Fruit fly (Drosophila melanogaster) whole organism, embryonic: ENCODE measurements around the gene Ccp84Ac.

ENCODE experiments used
- Asciz ChIP-seq: fragments of 200-800 bp; sonication (Bioruptor generic); optimal IDR thresholded peaks from 2 replicates; lab custom pipeline; 2017; ENCODE audit warnings: missing biosample characterization, mild to moderate bottlenecking, missing genetic modification characterization, missing genetic modification reagents
- CG1024 ChIP-seq: fragments of 200-800 bp; sonication (Bioruptor generic); IDR thresholded peaks from 2 replicates; pipeline ENCODE4 v1.3.6; 2022; ENCODE audit warnings: missing biosample characterization, missing genetic modification characterization
- CG11504 ChIP-seq: fragments of 200-800 bp; sonication (Bioruptor generic); optimal IDR thresholded peaks from 3 replicates; lab custom pipeline; 2019; ENCODE audit warnings: missing biosample characterization, mild to moderate bottlenecking, missing genetic modification characterization, moderate library complexity
- CG12299 ChIP-seq: fragments of 200-800 bp; sonication (Bioruptor generic); optimal IDR thresholded peaks from 2 replicates; lab custom pipeline; 2018; ENCODE audit warnings: missing biosample characterization, mild to moderate bottlenecking, missing genetic modification characterization
- CG1233 ChIP-seq: fragments of 200-800 bp; sonication (Bioruptor generic); optimal IDR thresholded peaks from 4 replicates; lab custom pipeline; 2018; ENCODE audit warnings: missing biosample characterization, mild to moderate bottlenecking, missing genetic modification characterization
- CG14667 ChIP-seq: fragments of 200-800 bp; sonication (Bioruptor generic); IDR thresholded peaks from 2 replicates; pipeline ENCODE4 v1.3.6; 2022; ENCODE audit warnings: missing biosample characterization, missing genetic modification characterization
- CG1603 ChIP-seq: fragments of 200-800 bp; sonication (Bioruptor generic); optimal IDR thresholded peaks from 2 replicates; lab custom pipeline; 2019; ENCODE audit warnings: missing biosample characterization, mild to moderate bottlenecking, missing genetic modification characterization, moderate library complexity
- CG16813 ChIP-seq: fragments of 200-800 bp; sonication (Bioruptor generic); IDR thresholded peaks from 3 replicates; pipeline ENCODE4 v1.3.6; 2022; ENCODE audit warnings: missing biosample characterization, missing genetic modification characterization; ENCODE audit not compliant: partially characterized antibody
- CG17829 ChIP-seq: fragments of 200-800 bp; optimal IDR thresholded peaks from 2 replicates; lab custom pipeline; 2019; ENCODE audit warnings: missing biosample characterization, mild to moderate bottlenecking, missing genetic modification characterization, moderate library complexity
- CG1792 ChIP-seq: fragments of 200-800 bp; sonication (Bioruptor generic); optimal IDR thresholded peaks from 2 replicates; lab custom pipeline; 2016; ENCODE audit warnings: missing biosample characterization, missing genetic modification characterization
- CG18011 ChIP-seq: fragments of 200-800 bp; sonication (Bioruptor generic); optimal IDR thresholded peaks from 2 replicates; lab custom pipeline; 2017; ENCODE audit warnings: missing biosample characterization, missing genetic modification characterization, mild to moderate bottlenecking, moderate library complexity, missing genotype
- CG2199 ChIP-seq: fragments of 200-800 bp; sonication (Bioruptor generic); IDR thresholded peaks from 3 replicates; pipeline ENCODE4 v1.3.6; 2022; ENCODE audit warnings: missing biosample characterization, missing genetic modification characterization
- CG42726 ChIP-seq: fragments of 200-800 bp; sonication (Bioruptor generic); IDR thresholded peaks from 2 replicates; pipeline ENCODE4 v1.3.6; 2022; ENCODE audit warnings: missing biosample characterization, missing genetic modification characterization; ENCODE audit not compliant: partially characterized antibody
- CG4282 ChIP-seq: fragments of 200-800 bp; sonication (Bioruptor generic); optimal IDR thresholded peaks from 2 replicates; lab custom pipeline; 2016; ENCODE audit warnings: missing biosample characterization, missing genetic modification characterization
- CG4820 ChIP-seq: fragments of 200-800 bp; sonication (Bioruptor generic); optimal IDR thresholded peaks from 3 replicates; lab custom pipeline; 2016; ENCODE audit warnings: missing biosample characterization, missing genetic modification characterization
- CG6272 ChIP-seq: fragments of 200-800 bp; sonication (Bioruptor generic); IDR thresholded peaks from 2 replicates; pipeline ENCODE4 v1.3.6; 2022; ENCODE audit warnings: missing biosample characterization, missing genetic modification characterization
- CG7839 ChIP-seq: fragments of 200-800 bp; sonication (Bioruptor generic); optimal IDR thresholded peaks from 3 replicates; lab custom pipeline; 2018; ENCODE audit warnings: missing biosample characterization, mild to moderate bottlenecking, missing genetic modification characterization, moderate library complexity
- CG7963 ChIP-seq: fragments of 200-800 bp; sonication (Bioruptor generic); IDR thresholded peaks from 3 replicates; pipeline ENCODE4 v1.3.6; 2022; ENCODE audit warnings: missing biosample characterization, missing genetic modification characterization; ENCODE audit not compliant: partially characterized antibody
- CG8765 ChIP-seq: fragments of 200-800 bp; sonication (Bioruptor generic); IDR thresholded peaks from 2 replicates; pipeline ENCODE4 v1.3.6; 2022; ENCODE audit warnings: missing biosample characterization, missing genetic modification characterization
- CG9797 ChIP-seq: fragments of 200-800 bp; sonication (Bioruptor generic); optimal IDR thresholded peaks from 3 replicates; lab custom pipeline; 2018; ENCODE audit warnings: missing biosample characterization, mild to moderate bottlenecking, missing genetic modification characterization
- CTCF ChIP-seq: fragments of 200-800 bp; sonication (Bioruptor generic); optimal IDR thresholded peaks from 2 replicates; lab custom pipeline; 2017; ENCODE audit warnings: missing biosample characterization, mild to moderate bottlenecking, missing genetic modification characterization, moderate library complexity
- Dref ChIP-seq: fragments of 200-800 bp; sonication (Bioruptor generic); IDR thresholded peaks from 2 replicates; pipeline ENCODE4 v1.3.6; 2022; ENCODE audit warnings: missing biosample characterization, missing genetic modification characterization
- Ets97D ChIP-seq: fragments of 200-800 bp; sonication (Bioruptor generic); optimal IDR thresholded peaks from 3 replicates; lab custom pipeline; 2016; ENCODE audit warnings: missing biosample characterization, missing genetic modification characterization
- HHEX ChIP-seq: fragments of 200-800 bp; sonication (Bioruptor generic); optimal IDR thresholded peaks from 3 replicates; lab custom pipeline; 2017; ENCODE audit warnings: missing biosample characterization, mild to moderate bottlenecking, missing genetic modification characterization, missing genetic modification reagents
- HLH4C ChIP-seq: fragments of 200-800 bp; sonication (Bioruptor generic); IDR thresholded peaks from 3 replicates; pipeline ENCODE4 v1.3.6; 2022; ENCODE audit warnings: missing biosample characterization, missing genetic modification characterization; ENCODE audit not compliant: partially characterized antibody
- Lhr ChIP-seq: fragments of 200-800 bp; sonication (Bioruptor generic); optimal IDR thresholded peaks from 3 replicates; lab custom pipeline; 2017; ENCODE audit warnings: mild to moderate bottlenecking, missing biosample characterization, missing genetic modification reagents, missing genetic modification characterization
- Myb ChIP-seq: fragments of 200-800 bp; sonication (Bioruptor generic); optimal IDR thresholded peaks from 2 replicates; lab custom pipeline; 2016; ENCODE audit warnings: missing biosample characterization, missing genetic modification characterization
- Scr ChIP-seq: fragments of 200-800 bp; sonication (Bioruptor generic); IDR thresholded peaks from 2 replicates; pipeline ENCODE4 v1.3.6; 2022; ENCODE audit warnings: missing biosample characterization, missing genetic modification characterization; ENCODE audit not compliant: partially characterized antibody
- amos ChIP-seq: fragments of 200-800 bp; sonication (Bioruptor generic); IDR thresholded peaks from 2 replicates; pipeline ENCODE4 v1.3.6; 2022; ENCODE audit warnings: missing biosample characterization, missing genetic modification characterization; ENCODE audit not compliant: partially characterized antibody
- bab2 ChIP-seq: fragments of 200-800 bp; sonication (Bioruptor generic); optimal IDR thresholded peaks from 2 replicates; lab custom pipeline; 2016; ENCODE audit warnings: missing biosample characterization, missing genetic modification characterization
- bcd ChIP-seq: fragments of 200-800 bp; sonication (Bioruptor generic); optimal IDR thresholded peaks from 2 replicates; lab custom pipeline; 2017; ENCODE audit warnings: missing biosample characterization, mild to moderate bottlenecking, missing genetic modification characterization
- caup ChIP-seq: fragments of 200-800 bp; sonication (Bioruptor generic); optimal IDR thresholded peaks from 3 replicates; lab custom pipeline; 2017; ENCODE audit warnings: missing biosample characterization, mild to moderate bottlenecking, missing genetic modification characterization, moderate library complexity; ENCODE audit not compliant: severe bottlenecking
- chif ChIP-seq, 2 experiments: fragments of 200-800 bp; sonication (Bioruptor generic); optimal IDR thresholded peaks; 3 replicates each; lab custom pipeline; 2016; ENCODE audit warnings: missing biosample characterization in 2 of 2, missing genetic modification characterization in 2 of 2
- fd102C ChIP-seq: fragments of 200-800 bp; sonication (Bioruptor generic); optimal IDR thresholded peaks from 2 replicates; lab custom pipeline; 2018; ENCODE audit warnings: missing biosample characterization, mild to moderate bottlenecking, missing genetic modification characterization, moderate library complexity
- gfzf ChIP-seq: fragments of 200-800 bp; sonication (Bioruptor generic); optimal IDR thresholded peaks from 2 replicates; lab custom pipeline; 2016; ENCODE audit warnings: missing biosample characterization, mild to moderate bottlenecking, missing genetic modification characterization, moderate library complexity
- hbn ChIP-seq: fragments of 200-800 bp; sonication (Bioruptor generic); IDR thresholded peaks from 2 replicates; pipeline ENCODE4 v1.3.6; 2022; ENCODE audit warnings: missing biosample characterization, missing genetic modification characterization; ENCODE audit not compliant: partially characterized antibody
- ind ChIP-seq: fragments of 200-800 bp; sonication (Bioruptor generic); optimal IDR thresholded peaks from 3 replicates; lab custom pipeline; 2016; ENCODE audit warnings: missing biosample characterization, missing genetic modification characterization
- insv ChIP-seq, 2 experiments: fragments of 200-800 bp; sonication (Bioruptor generic); optimal IDR thresholded peaks; 3 replicates each; lab custom pipeline; 2016 to 2018; ENCODE audit warnings: missing biosample characterization in 2 of 2, missing genetic modification characterization in 2 of 2
- knrl ChIP-seq: fragments of 200-800 bp; sonication (Bioruptor generic); IDR thresholded peaks from 3 replicates; pipeline ENCODE4 v1.3.6; 2022; ENCODE audit warnings: missing biosample characterization, missing genetic modification characterization; ENCODE audit not compliant: partially characterized antibody
- lbe ChIP-seq: fragments of 200-800 bp; sonication (Bioruptor generic); optimal IDR thresholded peaks from 2 replicates; lab custom pipeline; 2016; ENCODE audit warnings: missing biosample characterization, mild to moderate bottlenecking, missing genetic modification characterization
- lmd ChIP-seq: fragments of 200-800 bp; sonication (Bioruptor generic); IDR thresholded peaks from 2 replicates; pipeline ENCODE4 v1.3.6; 2022; ENCODE audit warnings: missing biosample characterization, missing genetic modification characterization
- p53 ChIP-seq: fragments of 200-800 bp; sonication (Bioruptor generic); optimal IDR thresholded peaks from 2 replicates; lab custom pipeline; 2016; ENCODE audit warnings: missing biosample characterization, missing genetic modification characterization
- pita ChIP-seq: fragments of 200-800 bp; sonication (Bioruptor generic); optimal IDR thresholded peaks from 2 replicates; lab custom pipeline; 2017; ENCODE audit warnings: missing biosample characterization, mild to moderate bottlenecking, missing genetic modification characterization
- pnt ChIP-seq: fragments of 200-800 bp; sonication (Bioruptor generic); optimal IDR thresholded peaks from 3 replicates; lab custom pipeline; 2016; ENCODE audit warnings: missing biosample characterization, missing genetic modification characterization
- ro ChIP-seq: fragments of 200-800 bp; sonication (Bioruptor generic); IDR thresholded peaks from 2 replicates; pipeline ENCODE4 v1.3.6; 2022; ENCODE audit warnings: missing biosample characterization, missing genetic modification characterization
- sens ChIP-seq: fragments of 200-800 bp; sonication (Bioruptor generic); peaks from one replicate; lab custom pipeline; 2016; ENCODE audit warnings: missing biosample characterization, missing genetic modification characterization
- slbo ChIP-seq: fragments of 200-800 bp; sonication (Bioruptor generic); IDR thresholded peaks from 2 replicates; pipeline ENCODE4 v1.3.6; 2022; ENCODE audit warnings: missing biosample characterization, missing genetic modification characterization
- slou ChIP-seq: fragments of 200-800 bp; sonication (Bioruptor generic); optimal IDR thresholded peaks from 3 replicates; lab custom pipeline; 2016; ENCODE audit warnings: missing biosample characterization, missing genetic modification characterization
- sqz ChIP-seq: fragments of 200-800 bp; sonication (Bioruptor generic); optimal IDR thresholded peaks from 3 replicates; lab custom pipeline; 2018; ENCODE audit warnings: missing biosample characterization, mild to moderate bottlenecking, missing genetic modification characterization
- stwl ChIP-seq: fragments of 200-800 bp; sonication (Bioruptor generic); optimal IDR thresholded peaks from 3 replicates; lab custom pipeline; 2018; ENCODE audit warnings: missing biosample characterization, mild to moderate bottlenecking, missing genetic modification characterization, moderate library complexity
- wek ChIP-seq: fragments of 200-800 bp; sonication (Bioruptor generic); optimal IDR thresholded peaks from 3 replicates; lab custom pipeline; 2018; ENCODE audit warnings: missing biosample characterization, mild to moderate bottlenecking, missing genetic modification characterization, moderate library complexity

Gene Ccp84Ac

DNA sequence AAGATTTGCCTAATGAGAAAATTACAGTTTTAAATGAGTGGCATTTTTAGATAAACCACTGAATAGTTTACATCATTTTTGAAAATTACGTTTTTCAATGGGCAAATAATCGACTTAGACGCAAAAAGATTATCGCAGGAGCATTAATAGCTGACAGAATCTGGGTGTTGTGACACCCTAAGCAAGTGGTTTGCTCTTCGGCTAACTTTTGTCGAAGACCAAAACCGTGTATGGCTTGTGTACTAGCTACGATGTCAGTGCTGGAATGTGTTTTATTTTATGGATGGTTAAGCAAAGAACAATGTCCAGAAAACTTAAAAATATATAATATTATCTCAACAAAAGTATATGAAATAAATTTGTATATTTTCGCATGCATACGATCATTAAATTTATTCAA is 12.8 kb upstream of the Ccp84Ac start (continued):
- no peak for TF ChIP-seq HHEX
- no peak for TF ChIP-seq bab2 (GFP tag; lab: Kevin White, UChicago)
- no peak for TF ChIP-seq lmd (GFP tag; lab: Robert Waterston, UW)
- TF ChIP-seq CG1792 (GFP tag; lab: Kevin White, UChicago) = no peak
- no peak for TF ChIP-seq ro (GFP tag; lab: Robert Waterston, UW)
- no peak for TF ChIP-seq slou
- peak; percentile 42 for TF ChIP-seq bcd
- TF ChIP-seq lbe = no peak
- TF ChIP-seq wek = no peak
- peak; percentile 43; the same call in 1 of the 3 replicates for TF ChIP-seq CG16813
- TF ChIP-seq CG8765 (GFP tag; lab: Robert Waterston, UW) = 0 out of 2 replicates have a peak, but pooled peaks have one; percentile 6
- peak; percentile 21 for TF ChIP-seq CG17829 (tag; lab: Kevin White, UChicago)
- peak; percentile 46; the same call in 1 of the 2 replicates for TF ChIP-seq Scr (GFP tag; lab: Robert Waterston, UW)
- peak; percentile 50 for TF ChIP-seq slbo (GFP tag; lab: Robert Waterston, UW)
- TF ChIP-seq HLH4C = 0 out of 3 replicates have a peak, but pooled peaks have one; percentile 17
- TF ChIP-seq Dref (GFP tag; lab: Robert Waterston, UW) = peak; percentile 50
- TF ChIP-seq CG7963 (GFP tag; lab: Robert Waterston, UW) = peak; percentile 52; the same call in 1 of the 3 replicates
- TF ChIP-seq sens (GFP tag; lab: Kevin White, UChicago) = peak; percentile 39
- peak; percentile 19 for TF ChIP-seq Ets97D (GFP tag; lab: Kevin White, UChicago)
- TF ChIP-seq chif (GFP tag; optimal IDR thresholded peaks at IDR 0.05; lab: Kevin White, UChicago) = peak in 1 of 2 experiments; percentile 15
- TF ChIP-seq CG42726 (GFP tag; lab: Robert Waterston, UW) = peak; percentile 41; the same call in 1 of the 2 replicates
- TF ChIP-seq pnt (GFP tag; lab: Kevin White, UChicago) = peak; percentile 6
- no peak for TF ChIP-seq p53
- no peak for TF ChIP-seq CG7839
- peak; percentile 49 for TF ChIP-seq knrl
- TF ChIP-seq CG1024 = no peak
- no peak for TF ChIP-seq ind (GFP tag; lab: Kevin White, UChicago)
- peak; percentile 55 for TF ChIP-seq CG11504 (tag; lab: Kevin White, UChicago)
- TF ChIP-seq hbn (GFP tag; lab: Robert Waterston, UW) = 0 out of 2 replicates have a peak, but pooled peaks have one; percentile 24
- TF ChIP-seq CG4282 (GFP tag; lab: Kevin White, UChicago) = no peak

DNA sequence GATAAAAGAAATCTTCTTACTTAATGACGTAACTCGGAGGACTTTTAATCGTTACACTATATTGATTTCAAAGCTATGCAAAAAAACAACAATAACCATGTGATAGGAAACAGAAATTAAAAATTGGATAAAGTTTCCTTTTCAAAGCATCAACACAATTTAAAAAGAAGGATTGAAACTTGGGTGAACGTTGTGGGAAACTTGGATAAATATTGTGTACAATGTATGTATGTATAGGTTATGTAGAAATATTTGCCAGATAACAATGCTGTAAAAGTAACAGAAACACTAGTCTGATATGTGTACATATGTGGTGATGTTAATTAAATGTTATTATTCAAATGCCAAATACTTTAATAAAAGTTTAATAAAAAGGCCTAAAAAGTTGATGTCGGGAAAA is 10.3 kb upstream of the Ccp84Ac start:
- TF ChIP-seq CG18011 (GFP tag; lab: Kevin White, UChicago) (peak; percentile 86), Myb (peak; percentile 15), CTCF (GFP tag; lab: Kevin White, UChicago) (peak; percentile 82), fd102C (GFP tag; lab: Kevin White, UChicago) (no peak), CG1233 (GFP tag; lab: Kevin White, UChicago) (no peak), amos (GFP tag; lab: Robert Waterston, UW) (peak; percentile 50), Lhr (GFP tag; lab: Kevin White, UChicago) (peak; percentile 15), knrl (peak; percentile 40), stwl (tag; lab: Kevin White, UChicago) (peak; percentile 92), CG16813 (peak; percentile 21; the same call in 1 of the 3 replicates), CG2199 (peak; percentile 89; the same call in 2 of the 3 replicates), sqz (GFP tag; lab: Kevin White, UChicago) (no peak), gfzf (GFP tag; lab: Kevin White, UChicago) (peak; percentile 6), CG1603 (tag; lab: Kevin White, UChicago) (peak; percentile 23), CG14667 (GFP tag; lab: Robert Waterston, UW) (no peak), CG12299 (no peak), insv (GFP tag; optimal IDR thresholded peaks at IDR 0.05; lab: Kevin White, UChicago) (peak in 1 of 2 experiments; percentile 5), CG6272 (GFP tag; lab: Robert Waterston, UW) (no peak), CG4820 (no peak), Asciz (GFP tag; lab: Kevin White, UChicago) (no peak), pita (GFP tag; lab: Kevin White, UChicago) (peak; percentile 74), caup (no peak), CG9797 (GFP tag; lab: Kevin White, UChicago) (no peak)
